Fruit fly (Drosophila melanogaster) whole organism, embryonic: ENCODE data around the gene CG32052.

Experiments used
- Ada2b ChIP-seq: fragments of 200-800 bp; sonication (Bioruptor generic); IDR thresholded peaks from 2 replicates; pipeline ENCODE4 v1.3.6; 2022; ENCODE audit warnings: missing biosample characterization, missing genetic modification characterization
- Aef1 ChIP-seq: fragments of 200-800 bp; sonication (Bioruptor generic); IDR thresholded peaks from 3 replicates; pipeline ENCODE4 v1.3.6; 2022; ENCODE audit warnings: missing biosample characterization, missing genetic modification characterization
- B-H2 ChIP-seq: fragments of 200-800 bp; sonication (Bioruptor generic); optimal IDR thresholded peaks from 2 replicates; lab custom pipeline; 2018; ENCODE audit warnings: missing biosample characterization, mild to moderate bottlenecking, missing genetic modification characterization
- CG14014 ChIP-seq: fragments of 200-800 bp; sonication (Bioruptor generic); IDR thresholded peaks from 2 replicates; pipeline ENCODE4 v1.3.6; 2022; ENCODE audit warnings: missing biosample characterization, missing genetic modification characterization
- CG14860 ChIP-seq: fragments of 200-800 bp; sonication (Bioruptor generic); IDR thresholded peaks from 3 replicates; pipeline ENCODE4 v1.3.6; 2022; ENCODE audit warnings: missing biosample characterization, missing genetic modification characterization; ENCODE audit not compliant: partially characterized antibody
- CG16779 ChIP-seq: fragments of 200-800 bp; sonication (Bioruptor generic); IDR thresholded peaks from 2 replicates; pipeline ENCODE4 v1.3.6; 2022; ENCODE audit warnings: missing biosample characterization, missing genetic modification characterization
- CG17359 ChIP-seq: fragments of 200-800 bp; sonication (Bioruptor generic); optimal IDR thresholded peaks from 3 replicates; lab custom pipeline; 2018; ENCODE audit warnings: missing biosample characterization, mild to moderate bottlenecking, missing genetic modification characterization, moderate library complexity
- CG17361 ChIP-seq: fragments of 200-800 bp; sonication (Bioruptor generic); IDR thresholded peaks from 3 replicates; pipeline ENCODE4 v1.3.6; 2022; ENCODE audit warnings: missing biosample characterization, missing genetic modification characterization
- CG18476 ChIP-seq: fragments of 200-800 bp; sonication (Bioruptor generic); optimal IDR thresholded peaks from 2 replicates; lab custom pipeline; 2016; ENCODE audit warnings: missing biosample characterization, mild to moderate bottlenecking, missing genetic modification characterization
- CG18619 ChIP-seq: fragments of 200-800 bp; sonication (Bioruptor generic); optimal IDR thresholded peaks from 3 replicates; lab custom pipeline; 2017; ENCODE audit warnings: missing biosample characterization, mild to moderate bottlenecking, missing genetic modification characterization
- CG18764 ChIP-seq: fragments of 200-800 bp; sonication (Bioruptor generic); optimal IDR thresholded peaks from 3 replicates; lab custom pipeline; 2016; ENCODE audit warnings: missing biosample characterization, missing genetic modification characterization
- CG2116 ChIP-seq: fragments of 200-800 bp; sonication (Bioruptor generic); optimal IDR thresholded peaks from 3 replicates; lab custom pipeline; 2018; ENCODE audit warnings: missing biosample characterization, mild to moderate bottlenecking, missing genetic modification characterization
- CG34376 ChIP-seq: fragments of 200-800 bp; sonication (Bioruptor generic); optimal IDR thresholded peaks from 2 replicates; lab custom pipeline; 2018; ENCODE audit warnings: missing biosample characterization, mild to moderate bottlenecking, missing genetic modification characterization
- CG3726 ChIP-seq: fragments of 200-800 bp; sonication (Bioruptor generic); IDR thresholded peaks from 3 replicates; pipeline ENCODE4, ENCODE4 v1.3.6; 2022; ENCODE audit warnings: missing biosample characterization, missing genetic modification characterization
- CG6854 ChIP-seq: fragments of 200-800 bp; sonication (Bioruptor generic); optimal IDR thresholded peaks from 3 replicates; lab custom pipeline; 2017; ENCODE audit warnings: missing biosample characterization, mild to moderate bottlenecking, missing genetic modification characterization
- CG7786 ChIP-seq: fragments of 200-800 bp; sonication (Bioruptor generic); optimal IDR thresholded peaks from 2 replicates; lab custom pipeline; 2016; ENCODE audit warnings: missing biosample characterization, missing genetic modification characterization
- CG7963 ChIP-seq: fragments of 200-800 bp; sonication (Bioruptor generic); IDR thresholded peaks from 3 replicates; pipeline ENCODE4 v1.3.6; 2022; ENCODE audit warnings: missing biosample characterization, missing genetic modification characterization; ENCODE audit not compliant: partially characterized antibody
- D19A ChIP-seq: fragments of 200-800 bp; optimal IDR thresholded peaks from 3 replicates; lab custom pipeline; 2019; ENCODE audit warnings: missing biosample characterization, mild to moderate bottlenecking, missing genetic modification characterization, moderate library complexity
- Deaf1 ChIP-seq: fragments of 200-800 bp; optimal IDR thresholded peaks from 3 replicates; lab custom pipeline; 2019; ENCODE audit warnings: missing biosample characterization, mild to moderate bottlenecking, missing genetic modification characterization, moderate library complexity
- Dip2 ChIP-seq: fragments of 200-800 bp; sonication (Bioruptor generic); IDR thresholded peaks from 2 replicates; pipeline ENCODE4 v1.3.6; 2022; ENCODE audit warnings: missing biosample characterization, missing genetic modification characterization
- Doc3 ChIP-seq: fragments of 200-800 bp; sonication (Bioruptor generic); IDR thresholded peaks from 3 replicates; pipeline ENCODE4 v1.3.6; 2022; ENCODE audit warnings: missing biosample characterization, missing genetic modification characterization; ENCODE audit not compliant: partially characterized antibody
- GATAe ChIP-seq: fragments of 200-800 bp; sonication (Bioruptor generic); conservative IDR thresholded peaks from 2 replicates; pipeline ENCODE4 v1.3.6; 2022; ENCODE audit warnings: missing biosample characterization, missing genetic modification characterization
- HLH3B ChIP-seq: fragments of 200-800 bp; sonication (Bioruptor generic); IDR thresholded peaks from 2 replicates; pipeline ENCODE4 v1.3.6; 2022; ENCODE audit warnings: missing biosample characterization, missing genetic modification characterization
- Hand ChIP-seq: fragments of 200-800 bp; sonication (Bioruptor generic); optimal IDR thresholded peaks from 2 replicates; lab custom pipeline; 2017; ENCODE audit warnings: mild to moderate bottlenecking, missing biosample characterization, missing genetic modification reagents, missing genetic modification characterization
- Nf-YA ChIP-seq: fragments of 200-800 bp; sonication (Bioruptor generic); IDR thresholded peaks from 2 replicates; pipeline ENCODE4 v1.3.6; 2022; ENCODE audit warnings: missing biosample characterization, missing genetic modification characterization
- Rfx ChIP-seq: fragments of 200-800 bp; sonication (Bioruptor generic); IDR thresholded peaks from 2 replicates; pipeline ENCODE4 v1.3.6; 2022; ENCODE audit warnings: missing biosample characterization, missing genetic modification characterization
- Six4 ChIP-seq: fragments of 200-800 bp; sonication (Bioruptor generic); optimal IDR thresholded peaks from 2 replicates; lab custom pipeline; 2016; ENCODE audit warnings: missing biosample characterization, missing genetic modification characterization
- ab ChIP-seq: fragments of 200-800 bp; sonication (Bioruptor generic); optimal IDR thresholded peaks from 2 replicates; lab custom pipeline; 2016; ENCODE audit warnings: missing biosample characterization, missing genetic modification characterization
- bcd ChIP-seq: fragments of 200-800 bp; sonication (Bioruptor generic); optimal IDR thresholded peaks from 2 replicates; lab custom pipeline; 2017; ENCODE audit warnings: missing biosample characterization, mild to moderate bottlenecking, missing genetic modification characterization
- btn ChIP-seq: fragments of 200-800 bp; sonication (Bioruptor generic); optimal IDR thresholded peaks from 2 replicates; lab custom pipeline; 2016; ENCODE audit warnings: missing biosample characterization, missing genetic modification characterization
- dmrt99B ChIP-seq: fragments of 200-800 bp; sonication (Bioruptor generic); optimal IDR thresholded peaks from 2 replicates; lab custom pipeline; 2018; ENCODE audit warnings: missing biosample characterization, mild to moderate bottlenecking, missing genetic modification characterization, moderate library complexity
- esg ChIP-seq: fragments of 200-800 bp; sonication (Bioruptor generic); conservative IDR thresholded peaks from 2 replicates; pipeline ENCODE4 v1.3.6; 2022; ENCODE audit warnings: missing biosample characterization, missing genetic modification characterization
- exex ChIP-seq: fragments of 200-800 bp; sonication (Bioruptor generic); optimal IDR thresholded peaks from 4 replicates; lab custom pipeline; 2018; ENCODE audit warnings: missing biosample characterization, mild to moderate bottlenecking, missing genetic modification characterization, moderate library complexity
- gcm2 ChIP-seq: fragments of 200-800 bp; sonication (Bioruptor generic); optimal IDR thresholded peaks from 2 replicates; lab custom pipeline; 2016; ENCODE audit warnings: missing biosample characterization, missing genetic modification characterization
- gsb-n ChIP-seq: fragments of 200-800 bp; sonication (Bioruptor generic); optimal IDR thresholded peaks from 3 replicates; lab custom pipeline; 2018; ENCODE audit warnings: missing biosample characterization, mild to moderate bottlenecking, missing genetic modification characterization
- hbn ChIP-seq: fragments of 200-800 bp; sonication (Bioruptor generic); IDR thresholded peaks from 2 replicates; pipeline ENCODE4 v1.3.6; 2022; ENCODE audit warnings: missing biosample characterization, missing genetic modification characterization; ENCODE audit not compliant: partially characterized antibody
- lbe ChIP-seq: fragments of 200-800 bp; sonication (Bioruptor generic); optimal IDR thresholded peaks from 2 replicates; lab custom pipeline; 2016; ENCODE audit warnings: missing biosample characterization, mild to moderate bottlenecking, missing genetic modification characterization
- onecut ChIP-seq: fragments of 200-800 bp; sonication (Bioruptor generic); IDR thresholded peaks from 2 replicates; pipeline ENCODE4 v1.3.6; 2022; ENCODE audit warnings: missing biosample characterization, missing genetic modification characterization
- pho ChIP-seq: fragments of 200-800 bp; sonication (Bioruptor generic); optimal IDR thresholded peaks from 2 replicates; lab custom pipeline; 2016; ENCODE audit warnings: missing biosample characterization, missing genetic modification characterization
- pros ChIP-seq: fragments of 200-800 bp; sonication (Bioruptor generic); optimal IDR thresholded peaks from 3 replicates; lab custom pipeline; 2019; ENCODE audit warnings: missing biosample characterization, mild to moderate bottlenecking, missing genetic modification characterization, moderate library complexity
- rib ChIP-seq: fragments of 200-800 bp; sonication (Bioruptor generic); IDR thresholded peaks from 2 replicates; pipeline ENCODE4 v1.3.6; 2022; ENCODE audit warnings: missing biosample characterization, missing genetic modification characterization
- row ChIP-seq: fragments of 200-800 bp; sonication (Bioruptor generic); IDR thresholded peaks from 3 replicates; pipeline ENCODE4 v1.3.6; 2022; ENCODE audit warnings: missing biosample characterization, missing genetic modification characterization
- tgo ChIP-seq: fragments of 200-800 bp; sonication (Bioruptor generic); IDR thresholded peaks from 3 replicates; pipeline ENCODE4 v1.3.6; 2022; ENCODE audit warnings: missing biosample characterization, missing genetic modification characterization
- tio ChIP-seq: fragments of 200-800 bp; sonication (Bioruptor generic); optimal IDR thresholded peaks from 2 replicates; lab custom pipeline; 2017; ENCODE audit warnings: missing biosample characterization, missing genetic modification characterization, inconsistent platforms
- toy ChIP-seq: fragments of 200-800 bp; sonication (Bioruptor generic); IDR thresholded peaks from 2 replicates; pipeline ENCODE4 v1.3.6; 2022; ENCODE audit warnings: missing biosample characterization, missing genetic modification characterization
- trem ChIP-seq: fragments of 200-800 bp; optimal IDR thresholded peaks from 3 replicates; lab custom pipeline; 2019; ENCODE audit warnings: missing biosample characterization, mild to moderate bottlenecking, missing genetic modification characterization, moderate library complexity
- tup ChIP-seq: fragments of 200-800 bp; sonication (Bioruptor generic); optimal IDR thresholded peaks from 2 replicates; lab custom pipeline; 2016; ENCODE audit warnings: missing biosample characterization, mild to moderate bottlenecking, missing genetic modification characterization, moderate library complexity
- vfl ChIP-seq: fragments of 200-800 bp; sonication (Bioruptor generic); optimal IDR thresholded peaks from 2 replicates; lab custom pipeline; 2016; ENCODE audit warnings: missing biosample characterization, missing genetic modification characterization
- zen2 ChIP-seq: fragments of 200-800 bp; sonication (Bioruptor generic); IDR thresholded peaks from 3 replicates; pipeline ENCODE4 v1.3.6; 2022; ENCODE audit warnings: missing biosample characterization, missing genetic modification characterization; ENCODE audit not compliant: partially characterized antibody

CG32052 gene

DNA sequence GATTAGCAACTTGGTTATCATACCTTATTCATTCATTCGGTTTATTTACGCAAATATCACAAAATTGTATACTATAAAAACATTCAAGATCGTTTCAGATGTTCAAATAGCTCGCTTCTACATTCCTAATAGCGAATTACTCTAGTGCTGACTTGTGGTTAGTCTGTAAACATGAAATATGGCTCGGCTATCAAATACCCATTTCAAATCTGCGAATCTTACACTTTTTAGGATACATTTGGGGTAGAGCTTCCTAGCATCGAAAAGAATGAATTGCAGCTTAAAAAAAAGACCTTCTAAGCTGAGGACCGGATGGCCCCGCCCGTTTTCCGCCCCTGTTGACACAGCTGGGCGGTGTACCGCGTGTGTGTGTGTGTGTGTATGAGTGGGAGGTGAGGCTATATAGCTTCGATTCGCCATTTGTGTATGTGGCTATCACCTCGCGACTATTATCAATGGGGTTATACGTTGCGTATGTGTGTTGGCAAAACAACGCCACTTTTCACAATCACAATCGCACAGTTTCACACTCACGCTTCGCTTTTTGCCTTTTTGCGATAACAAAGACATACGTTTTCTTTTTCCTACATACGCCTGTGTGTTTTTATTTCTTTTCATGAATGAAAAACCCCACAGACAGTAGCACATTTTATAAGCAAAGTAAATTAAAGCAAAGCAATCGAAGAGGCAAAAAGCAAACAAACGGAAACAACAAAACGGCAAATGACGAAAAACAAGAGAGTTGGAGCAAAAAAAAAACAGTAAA lies 59.9 kb downstream of the CG32052 start (continued):
- TF ChIP-seq CG2116 (GFP tag; lab: Kevin White, UChicago) (no peak), row (GFP tag; lab: Robert Waterston, UW) (no peak), tup (GFP tag; lab: Kevin White, UChicago) (no peak), Rfx (GFP tag; lab: Robert Waterston, UW) (peak; percentile 23; the same call in 1 of the 2 replicates), Doc3 (GFP tag; lab: Robert Waterston, UW) (no peak), exex (tag; lab: Kevin White, UChicago) (peak; percentile 23), CG16779 (GFP tag; lab: Robert Waterston, UW) (no peak), CG34376 (GFP tag; lab: Kevin White, UChicago) (no peak), Ada2b (GFP tag; lab: Robert Waterston, UW) (no peak), CG17361 (no peak), CG14860 (0 out of 3 replicates have a peak, but pooled peaks have one; percentile 26), CG7963 (GFP tag; lab: Robert Waterston, UW) (no peak), dmrt99B (tag; lab: Kevin White, UChicago) (no peak), rib (peak; percentile 70), gcm2 (GFP tag; lab: Kevin White, UChicago) (no peak), Dip2 (GFP tag; lab: Robert Waterston, UW) (no peak), CG3726 (no peak), zen2 (GFP tag; lab: Robert Waterston, UW) (no peak), pho (GFP tag; lab: Kevin White, UChicago) (no peak), lbe (GFP tag; lab: Kevin White, UChicago) (no peak), onecut (GFP tag; lab: Robert Waterston, UW) (no peak)

- 0 out of 2 replicates have a peak, but pooled peaks have one; percentile 28 for TF ChIP-seq esg (GFP tag; lab: Robert Waterston, UW)
- no peak for TF ChIP-seq tio (GFP tag; lab: Kevin White, UChicago)
- peak; percentile 59; the same call in 1 of the 2 replicates for TF ChIP-seq HLH3B (GFP tag; lab: Robert Waterston, UW)
- peak; percentile 21 for TF ChIP-seq Deaf1
- peak; percentile 21 for TF ChIP-seq B-H2 (GFP tag; lab: Kevin White, UChicago)
- peak; percentile 62 for TF ChIP-seq CG17359 (tag; lab: Kevin White, UChicago)
- TF ChIP-seq CG14014 (GFP tag; lab: Robert Waterston, UW) = peak; percentile 77
- no peak for TF ChIP-seq vfl (GFP tag; lab: Kevin White, UChicago)
- TF ChIP-seq toy (GFP tag; lab: Robert Waterston, UW) = no peak
- peak; percentile 94 for TF ChIP-seq D19A (tag; lab: Kevin White, UChicago)
- TF ChIP-seq GATAe = no peak
- no peak for TF ChIP-seq gsb-n
- TF ChIP-seq Nf-YA (GFP tag; lab: Robert Waterston, UW) = no peak
- no peak for TF ChIP-seq Six4 (GFP tag; lab: Kevin White, UChicago)
- TF ChIP-seq CG6854 (GFP tag; lab: Kevin White, UChicago) = peak; percentile 15
- peak; percentile 18 for TF ChIP-seq CG7786 (GFP tag; lab: Kevin White, UChicago)
- peak; percentile 32 for TF ChIP-seq CG18764
- peak; percentile 37; the same call in 1 of the 3 replicates for TF ChIP-seq Aef1 (GFP tag; lab: Robert Waterston, UW)
- no peak for TF ChIP-seq pros (GFP tag; lab: Kevin White, UChicago)
- TF ChIP-seq trem (tag; lab: Kevin White, UChicago) = no peak
- no peak for TF ChIP-seq btn (GFP tag; lab: Kevin White, UChicago)
- TF ChIP-seq ab (GFP tag; lab: Kevin White, UChicago) = no peak
- TF ChIP-seq hbn (GFP tag; lab: Robert Waterston, UW) = no peak
- TF ChIP-seq bcd (GFP tag; lab: Kevin White, UChicago) = peak; percentile 35
- no peak for TF ChIP-seq CG18476 (GFP tag; lab: Kevin White, UChicago)
- peak; percentile 35 for TF ChIP-seq CG18619 (GFP tag; lab: Kevin White, UChicago)
- TF ChIP-seq Hand (GFP tag; lab: Kevin White, UChicago) = no peak
- peak; percentile 46; the same call in 2 of the 3 replicates for TF ChIP-seq tgo (GFP tag; lab: Robert Waterston, UW)
Measured at dm6 chr3L:9847420-9847977, 60.7 kb downstream of the CG32052 start.
